Worm (Caenorhabditis elegans) whole organism, dauer: Measurements from ENCODE around the gene C52D10.3.
"Not testable (repeated sequence)": the region's sequence is repeated elsewhere in the genome, so short reads cannot be mapped to it uniquely, and the experiment has no call there.

Source experiments
- unc-62 ChIP-seq: sonication (generic microtip); optimal IDR thresholded peaks from 2 replicates; lab custom pipeline; 2017; ENCODE audit warnings: missing biosample characterization, missing genetic modification reagents, missing genetic modification characterization

Gene C52D10.3

DNA sequence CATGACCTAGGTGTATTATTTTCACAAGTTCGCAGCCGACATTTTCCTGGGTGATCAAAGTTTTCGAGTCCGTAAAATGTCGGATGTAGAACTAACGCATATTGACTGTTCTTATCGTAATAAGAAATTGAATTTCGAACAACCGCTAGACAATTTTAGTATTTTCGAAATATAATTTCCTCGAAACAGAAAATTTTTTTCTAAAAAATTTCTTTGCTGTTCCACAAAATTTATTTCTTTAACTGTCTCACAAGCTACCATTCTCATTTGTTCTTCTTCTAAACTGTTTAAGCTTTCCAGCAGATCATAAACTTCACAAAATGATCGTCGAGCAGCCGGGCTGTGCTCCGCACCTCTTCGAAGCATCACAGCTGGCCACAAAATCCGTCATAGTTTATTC, at the start of gene C52D10.3:
Gene C52D10.3, plus strand, starts transcription at position 301 of the 400 bp plus-strand sequence.
- TF ChIP-seq unc-62 (GFP tag; lab: Kevin White, UChicago) = no peak

ce11 chrIV:17126512-17126911, 49.8 kb upstream of the C52D10.3 start:
- TF ChIP-seq unc-62 (GFP tag; lab: Kevin White, UChicago) = no peak

DNA sequence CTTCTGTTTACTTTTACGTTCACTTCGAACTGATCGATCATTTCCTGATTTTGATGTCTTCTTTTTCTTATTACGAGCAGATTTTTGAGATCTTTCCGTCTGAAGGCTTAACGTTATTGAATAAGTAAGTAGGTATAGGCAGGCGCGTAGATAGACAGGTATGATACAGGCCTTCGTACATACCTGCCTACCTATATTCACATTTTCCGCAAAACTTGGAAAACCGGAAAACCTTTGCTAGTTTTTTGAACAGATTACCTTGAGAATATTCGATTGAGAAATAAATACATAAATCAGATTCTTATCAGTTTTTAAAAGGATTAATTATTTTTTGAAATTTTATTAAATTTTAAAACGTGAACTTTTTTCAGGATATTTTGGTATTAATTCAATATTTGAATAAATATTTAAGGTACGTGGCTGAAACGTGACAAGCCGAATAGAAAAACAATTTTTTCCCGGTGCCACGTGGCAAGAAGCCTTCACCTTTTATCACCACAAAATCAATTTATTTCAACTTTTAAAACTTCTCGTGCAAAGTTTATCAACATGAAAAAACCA, 45.2 kb upstream of the C52D10.3 start, which contains the start of the genes Y116A8C.37 and Y116A8C.38:
Gene Y116A8C.37, minus strand, starts transcription at position 101 of the 561 bp plus-strand sequence.
Gene Y116A8C.38, plus strand, starts transcription at position 511 of the 561 bp plus-strand sequence.
- no peak for TF ChIP-seq unc-62 (GFP tag; lab: Kevin White, UChicago)

ce11 chrIV:17150418-17150817, 25.9 kb upstream of the C52D10.3 start:
- TF ChIP-seq unc-62 (GFP tag; lab: Kevin White, UChicago) = no peak

ce11 chrIV:17150871-17151270, 25.4 kb upstream of the C52D10.3 start, which contains the start of gene Y116A8C.40:
Gene Y116A8C.40 (minus strand): TSS chrIV:17150971.
- no peak for TF ChIP-seq unc-62 (GFP tag; lab: Kevin White, UChicago)

DNA sequence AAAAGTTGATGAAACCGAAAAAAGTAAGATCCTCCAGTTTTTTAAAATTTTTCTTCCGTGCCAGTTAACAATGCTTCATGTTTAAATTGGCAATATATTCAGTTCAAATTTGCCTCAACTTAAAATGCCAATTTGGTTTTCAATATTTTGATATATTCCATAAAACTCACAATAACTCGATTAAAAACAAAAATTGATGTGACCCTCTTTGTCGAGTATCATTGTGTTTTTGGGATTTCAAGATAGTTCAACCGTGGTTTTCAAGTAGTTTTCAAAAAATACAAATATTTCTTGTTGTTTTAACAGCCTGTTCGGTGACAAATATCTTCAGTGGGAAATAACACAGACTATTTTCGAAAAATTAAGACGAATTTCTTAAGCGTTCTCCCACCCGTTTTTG, 23.3 kb upstream of the C52D10.3 start:
- TF ChIP-seq unc-62 (GFP tag; lab: Kevin White, UChicago) = no peak

ce11 chrIV:17162515-17162914, 13.8 kb upstream of the C52D10.3 start, which contains the start of gene skr-13:
Gene skr-13 (minus strand): TSS chrIV:17162615.
- no peak for TF ChIP-seq unc-62 (GFP tag; lab: Kevin White, UChicago)

DNA sequence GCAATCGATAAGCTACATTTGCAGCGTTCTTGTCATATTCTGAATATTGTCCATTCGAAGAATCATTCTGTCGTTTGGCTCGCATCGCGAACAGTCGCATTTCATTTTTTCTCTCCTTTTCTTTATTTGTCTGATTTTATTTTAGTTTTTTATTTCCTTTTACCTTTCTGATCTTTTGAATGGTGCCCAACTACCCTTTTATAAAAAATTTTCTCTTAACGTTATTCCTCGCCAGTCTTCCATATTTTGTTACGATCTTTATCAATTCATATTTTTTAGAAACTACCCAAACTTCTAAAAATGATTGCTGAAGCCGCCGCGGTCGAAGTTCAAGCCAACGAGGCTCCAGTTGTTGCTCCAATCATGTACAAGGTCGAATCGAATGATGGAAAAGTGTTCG, 13.0 kb upstream of the C52D10.3 start, which contains the start of gene skr-9:
Gene skr-9, plus strand, starts transcription at position 301 of the 400 bp plus-strand sequence.
- not testable (repeated sequence) for TF ChIP-seq unc-62 (GFP tag; lab: Kevin White, UChicago)

DNA sequence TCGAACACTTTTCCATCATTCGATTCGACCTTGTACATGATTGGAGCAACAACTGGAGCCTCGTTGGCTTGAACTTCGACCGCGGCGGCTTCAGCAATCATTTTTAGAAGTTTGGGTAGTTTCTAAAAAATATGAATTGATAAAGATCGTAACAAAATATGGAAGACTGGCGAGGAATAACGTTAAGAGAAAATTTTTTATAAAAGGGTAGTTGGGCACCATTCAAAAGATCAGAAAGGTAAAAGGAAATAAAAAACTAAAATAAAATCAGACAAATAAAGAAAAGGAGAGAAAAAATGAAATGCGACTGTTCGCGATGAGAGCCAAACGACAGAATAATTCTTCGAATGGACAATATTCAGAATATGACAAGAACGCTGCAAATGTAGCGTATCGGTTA, 10.5 kb upstream of the C52D10.3 start, which contains the start of gene skr-8:
Gene skr-8, minus strand, starts transcription at position 101 of the 400 bp plus-strand sequence.
- not testable (repeated sequence) for TF ChIP-seq unc-62 (GFP tag; lab: Kevin White, UChicago)

DNA sequence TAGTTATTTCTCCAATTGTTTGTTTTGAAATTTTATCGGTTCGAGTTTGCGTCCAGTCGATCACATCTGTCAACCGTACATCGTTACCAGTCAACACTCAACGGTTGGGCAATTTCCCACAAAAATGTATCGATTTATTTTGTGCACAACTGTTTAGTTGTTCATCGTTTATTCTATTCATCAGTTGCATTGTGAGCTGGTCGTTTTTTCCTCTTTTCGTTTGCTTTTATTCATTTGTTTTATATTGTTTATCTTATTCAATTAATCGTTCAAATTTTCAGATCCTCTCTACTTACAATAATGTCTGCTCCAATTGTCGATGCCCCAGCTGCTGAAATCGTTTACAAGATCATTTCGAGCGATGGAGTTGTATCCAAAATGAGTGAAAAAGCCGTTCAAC, 9.3 kb upstream of the C52D10.3 start, which contains the start of gene skr-12:
Gene skr-12, plus strand, starts transcription at position 301 of the 400 bp plus-strand sequence.
- TF ChIP-seq unc-62 (GFP tag; lab: Kevin White, UChicago) = no peak

DNA sequence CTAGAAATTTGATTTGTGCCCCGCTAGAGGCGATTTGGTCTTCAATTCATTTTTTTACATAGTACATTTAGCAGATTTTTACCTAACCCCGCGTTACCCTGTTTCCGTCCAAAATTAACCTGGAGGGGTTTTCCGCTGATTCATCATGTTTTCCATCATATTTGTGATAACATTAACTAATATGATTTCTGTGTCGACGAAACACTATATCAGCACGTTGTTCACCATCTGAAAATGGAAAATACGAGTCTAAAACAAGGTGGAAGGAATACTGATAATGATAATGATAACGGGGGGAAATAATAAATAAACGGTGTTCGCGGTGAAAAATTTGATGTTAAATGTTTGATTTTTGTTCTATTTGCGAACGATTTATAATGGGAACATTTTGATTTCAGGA, 4.5 kb upstream of the C52D10.3 start:
- no peak for TF ChIP-seq unc-62 (GFP tag; lab: Kevin White, UChicago)

ce11 chrIV:17174087-17174486, 2.2 kb upstream of the C52D10.3 start:
- TF ChIP-seq unc-62 (GFP tag; lab: Kevin White, UChicago) = no peak

ce11 chrIV:17174980-17175379, 1.3 kb upstream of the C52D10.3 start:
- no peak for TF ChIP-seq unc-62 (GFP tag; lab: Kevin White, UChicago)

ce11 chrIV:17179071-17179470, 2.8 kb downstream of the C52D10.3 start:
- TF ChIP-seq unc-62 (GFP tag; lab: Kevin White, UChicago) = no peak

DNA sequence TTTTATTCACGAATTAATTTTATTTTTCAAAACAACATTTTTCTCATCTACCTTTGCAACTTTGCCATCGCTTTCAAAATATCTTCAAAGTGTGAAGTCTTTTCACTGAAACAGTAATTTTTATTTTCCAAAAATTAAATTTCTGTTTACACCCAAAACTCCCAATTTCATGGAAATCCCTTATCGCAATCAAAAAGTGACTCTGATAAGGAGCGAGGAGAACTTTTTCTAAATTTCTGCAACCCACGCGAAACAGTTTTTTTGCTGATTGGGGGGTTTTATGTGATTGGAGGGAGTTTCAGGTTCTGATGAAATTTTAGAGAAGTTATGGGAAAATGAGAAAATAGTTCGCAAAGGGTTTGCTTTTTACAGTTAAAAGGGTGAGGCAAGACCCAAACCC, 3.3 kb downstream of the C52D10.3 start:
- no peak for TF ChIP-seq unc-62 (GFP tag; lab: Kevin White, UChicago)

DNA sequence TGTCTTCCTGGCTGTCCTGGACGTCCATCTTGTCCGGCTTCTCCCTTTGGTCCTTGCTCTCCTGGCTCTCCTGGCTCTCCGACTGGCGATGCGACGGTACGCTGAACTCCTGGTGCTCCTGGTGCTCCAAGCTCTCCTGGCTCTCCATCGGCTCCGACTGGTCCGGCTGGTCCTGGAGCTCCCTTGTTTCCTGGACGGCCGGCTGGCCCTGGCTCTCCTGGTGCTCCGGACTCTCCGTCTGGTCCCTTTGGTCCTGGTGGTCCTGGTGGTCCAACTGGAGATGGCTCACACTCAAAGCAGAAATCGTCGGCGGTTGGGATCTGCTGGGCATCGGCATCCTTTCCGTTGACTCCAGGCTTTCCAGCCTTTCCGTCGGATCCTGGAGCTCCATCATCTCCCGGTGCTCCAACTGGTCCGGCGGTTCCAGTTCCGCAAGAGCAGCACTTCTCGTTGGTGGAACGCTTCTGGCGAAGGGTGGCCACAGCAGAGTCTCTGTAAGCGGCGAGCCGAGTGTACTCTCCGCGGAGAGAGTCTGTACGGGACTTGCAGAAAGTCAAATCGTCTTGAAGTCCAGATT, 6.8 kb downstream of the C52D10.3 start:
- no peak for TF ChIP-seq unc-62 (GFP tag; lab: Kevin White, UChicago)

ce11 chrIV:17183629-17184028, 7.4 kb downstream of the C52D10.3 start, which contains the start of gene col-138:
Gene col-138 (minus strand): TSS chrIV:17183729.
- TF ChIP-seq unc-62 (GFP tag; lab: Kevin White, UChicago) = no peak
